Worm (Caenorhabditis elegans) whole organism, midembryonic: ENCODE results near the gene F59A6.3.

Experiments used
- T22C8.4 ChIP-seq: fragments of 200-800 bp; sonication (Bioruptor generic); IDR thresholded peaks from 2 replicates; pipeline ENCODE4 v1.3.6; 2022; ENCODE audit warnings: missing genetic modification characterization, missing compliant biosample characterization
- cog-1 ChIP-seq: sonication (generic microtip); optimal IDR thresholded peaks from 2 replicates; lab custom pipeline; 2016; ENCODE audit warnings: missing genetic modification characterization, missing compliant biosample characterization
- flt-1 ChIP-seq: fragments of 200-800 bp; sonication (Bioruptor generic); IDR thresholded peaks from 2 replicates; pipeline ENCODE4 v1.3.6; 2022; ENCODE audit warnings: missing genetic modification characterization, missing compliant biosample characterization
- klf-2 ChIP-seq: fragments of 200-800 bp; sonication (Bioruptor generic); conservative IDR thresholded peaks from 2 replicates; pipeline ENCODE4 v1.3.6; 2022; ENCODE audit warnings: missing genetic modification reagents, missing genetic modification characterization, missing compliant biosample characterization
- med-1 ChIP-seq: sonication (generic microtip); optimal IDR thresholded peaks from 2 replicates; lab custom pipeline; 2017; ENCODE audit warnings: missing genetic modification characterization, mild to moderate bottlenecking, missing compliant biosample characterization, antibody characterized with exemption, missing genetic modification reagents; ENCODE audit not compliant: insufficient read depth
- ref-1 ChIP-seq: fragments of 200-800 bp; sonication (Bioruptor generic); conservative IDR thresholded peaks from 2 replicates; pipeline ENCODE4 v1.3.6; 2022; ENCODE audit warnings: missing genetic modification reagents, missing genetic modification characterization, missing compliant biosample characterization
- tab-1 ChIP-seq: fragments of 200-800 bp; sonication (Bioruptor generic); IDR thresholded peaks from 2 replicates; pipeline ENCODE4 v1.3.6; 2022; ENCODE audit warnings: missing genetic modification characterization, missing compliant biosample characterization
- ztf-23 ChIP-seq: fragments of 200-800 bp; sonication (Bioruptor generic); IDR thresholded peaks from 2 replicates; pipeline ENCODE4 v1.3.6; 2022; ENCODE audit warnings: missing genetic modification reagents, missing genetic modification characterization, missing compliant biosample characterization
- ztf-29 ChIP-seq: fragments of 200-800 bp; sonication (Bioruptor generic); IDR thresholded peaks from 2 replicates; pipeline ENCODE4 v1.3.6; 2022; ENCODE audit warnings: missing genetic modification reagents, missing genetic modification characterization, missing compliant biosample characterization

Gene F59A6.3

ce11 chrII:4985961-4986503 lies 22.1 kb upstream of the F59A6.3 start:
- no peak for TF ChIP-seq klf-2 (GFP tag; lab: Robert Waterston, UW)
- TF ChIP-seq tab-1 (GFP tag; lab: Robert Waterston, UW) = no peak
- no peak for TF ChIP-seq med-1 (GFP tag; lab: Kevin White, UChicago)
- TF ChIP-seq ref-1 (GFP tag; lab: Robert Waterston, UW) = no peak
- TF ChIP-seq cog-1 (tag; lab: Kevin White, UChicago) = no peak

DNA sequence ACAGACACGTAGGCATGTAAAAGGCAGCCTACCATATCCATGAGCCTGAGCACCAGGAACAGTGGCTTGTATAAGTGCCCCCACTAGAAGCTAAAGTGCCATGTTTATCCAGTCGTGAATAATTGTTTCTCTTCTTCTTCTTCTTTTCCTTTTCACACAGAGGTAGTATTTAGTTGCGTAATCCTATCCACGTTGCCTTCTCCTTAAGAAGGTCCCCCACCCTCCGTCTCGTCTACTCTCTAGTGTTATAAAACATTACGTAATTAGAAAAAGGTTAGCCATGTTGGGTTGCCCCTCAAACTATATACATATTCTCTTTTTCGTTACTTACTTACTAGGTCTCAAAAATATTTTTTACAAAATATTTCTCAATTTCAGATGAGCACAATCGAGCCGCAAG lies 21.5 kb upstream of the F59A6.3 start:
- TF ChIP-seq klf-2 (GFP tag; lab: Robert Waterston, UW) (no peak), cog-1 (tag; lab: Kevin White, UChicago) (no peak), ztf-23 (no peak), T22C8.4 (GFP tag; lab: Robert Waterston, UW) (no peak), med-1 (GFP tag; lab: Kevin White, UChicago) (no peak), flt-1 (GFP tag; lab: Robert Waterston, UW) (no peak), ref-1 (GFP tag; lab: Robert Waterston, UW) (no peak), ztf-29 (GFP tag; lab: Robert Waterston, UW) (no peak), tab-1 (GFP tag; lab: Robert Waterston, UW) (no peak)

ce11 chrII:4987257-4987656 lies 20.9 kb upstream of the F59A6.3 start:
- no peak for TF ChIP-seq ztf-29 (GFP tag; lab: Robert Waterston, UW)
- no peak for TF ChIP-seq tab-1 (GFP tag; lab: Robert Waterston, UW)
- no peak for TF ChIP-seq T22C8.4 (GFP tag; lab: Robert Waterston, UW)
- no peak for TF ChIP-seq flt-1 (GFP tag; lab: Robert Waterston, UW)
- TF ChIP-seq ref-1 (GFP tag; lab: Robert Waterston, UW) = no peak
- no peak for TF ChIP-seq med-1 (GFP tag; lab: Kevin White, UChicago)
- no peak for TF ChIP-seq cog-1 (tag; lab: Kevin White, UChicago)
- TF ChIP-seq ztf-23 = no peak
- TF ChIP-seq klf-2 (GFP tag; lab: Robert Waterston, UW) = no peak

DNA sequence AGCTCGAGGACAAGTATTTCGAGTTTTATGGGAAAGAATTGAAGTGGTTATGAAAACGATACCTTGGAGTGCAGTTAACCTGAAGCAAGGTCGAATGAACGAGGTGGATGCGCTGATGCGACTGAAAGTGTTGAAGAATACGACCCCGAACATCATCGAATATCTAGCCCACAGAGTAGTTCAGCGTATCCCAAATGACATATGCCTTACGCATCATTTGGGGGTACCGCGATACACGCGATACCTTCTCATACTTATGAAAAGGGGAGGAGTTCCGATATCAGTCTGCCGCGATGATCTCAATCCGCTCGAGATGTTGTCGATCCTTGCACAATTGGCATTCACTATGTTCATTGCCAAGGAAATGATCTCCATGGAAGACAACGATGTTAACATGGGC lies 18.3 kb upstream of the F59A6.3 start, which contains the start of gene T27F7.12:
T27F7.12 (plus strand) TSS at position 301 of the 400 bp plus-strand sequence.
- TF ChIP-seq klf-2 (GFP tag; lab: Robert Waterston, UW) = no peak
- TF ChIP-seq tab-1 (GFP tag; lab: Robert Waterston, UW) = no peak
- no peak for TF ChIP-seq ztf-23
- TF ChIP-seq ztf-29 (GFP tag; lab: Robert Waterston, UW) = no peak
- no peak for TF ChIP-seq med-1 (GFP tag; lab: Kevin White, UChicago)
- TF ChIP-seq T22C8.4 (GFP tag; lab: Robert Waterston, UW) = no peak
- no peak for TF ChIP-seq flt-1 (GFP tag; lab: Robert Waterston, UW)
- no peak for TF ChIP-seq cog-1 (tag; lab: Kevin White, UChicago)
- no peak for TF ChIP-seq ref-1 (GFP tag; lab: Robert Waterston, UW)

DNA sequence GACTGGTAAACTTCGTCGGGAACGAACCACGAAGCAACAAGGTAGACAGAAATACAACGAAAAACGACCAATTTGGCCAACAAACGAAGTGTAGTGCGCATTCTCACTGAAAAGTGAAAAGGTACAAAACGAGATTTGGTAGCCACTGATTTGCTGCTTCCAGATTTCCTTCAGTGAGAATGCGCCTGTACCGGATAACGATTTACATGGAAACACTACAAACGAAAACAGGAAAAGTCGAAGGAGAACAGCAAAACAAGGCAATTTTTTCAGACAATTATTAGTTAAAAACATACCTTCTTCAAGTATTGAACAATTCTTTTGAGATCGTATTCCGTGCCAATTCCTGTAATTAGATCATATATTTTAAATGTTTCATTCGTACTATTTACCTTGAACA lies 15.2 kb upstream of the F59A6.3 start, which contains the start of gene pigb-1:
pigb-1 (minus strand) TSS at position 101 of the 400 bp plus-strand sequence.
- TF ChIP-seq tab-1 (GFP tag; lab: Robert Waterston, UW) (no peak), flt-1 (GFP tag; lab: Robert Waterston, UW) (no peak), med-1 (GFP tag; lab: Kevin White, UChicago) (no peak)

DNA sequence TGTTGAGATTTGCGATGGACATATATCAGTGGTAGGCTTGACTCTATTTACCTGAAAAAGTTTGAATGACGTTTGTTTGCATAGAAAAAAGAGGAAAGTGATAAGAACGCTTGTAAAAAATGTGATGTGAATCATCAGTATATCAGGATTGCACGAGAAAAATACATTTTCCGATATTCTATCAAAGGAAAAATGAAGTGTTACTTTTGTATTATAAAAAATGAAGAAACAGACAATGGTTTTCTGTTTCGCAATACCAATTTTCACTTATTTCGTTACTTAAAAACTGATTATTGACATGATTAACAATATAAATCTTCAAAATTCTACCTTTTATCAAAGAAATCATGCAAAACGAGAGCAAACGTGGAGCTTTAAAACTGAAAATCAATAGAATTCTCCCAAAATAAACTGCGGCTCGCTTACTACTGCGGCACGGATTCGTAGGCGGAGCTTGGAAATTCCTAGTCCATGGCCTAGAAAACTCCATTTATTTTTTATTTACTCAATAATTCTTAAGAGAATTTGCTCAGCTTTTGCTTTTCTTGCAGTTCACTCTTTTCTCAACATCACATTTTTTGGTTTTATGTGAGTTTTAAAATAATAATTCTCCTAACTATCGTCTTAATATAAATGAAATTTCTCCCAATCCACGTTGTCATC lies 14.5 kb upstream of the F59A6.3 start, which contains the start of the genes eif-1 and vps-24:
eif-1 (minus strand) TSS at position 51 of the 663 bp plus-strand sequence.
vps-24 (plus strand) TSS at position 469 of the 663 bp plus-strand sequence.
- no peak for TF ChIP-seq ztf-23
- no peak for TF ChIP-seq tab-1 (GFP tag; lab: Robert Waterston, UW)
- TF ChIP-seq T22C8.4 (GFP tag; lab: Robert Waterston, UW) = no peak
- TF ChIP-seq ztf-29 (GFP tag; lab: Robert Waterston, UW) = no peak
- no peak for TF ChIP-seq cog-1 (tag; lab: Kevin White, UChicago)
- no peak for TF ChIP-seq flt-1 (GFP tag; lab: Robert Waterston, UW)
- TF ChIP-seq med-1 (GFP tag; lab: Kevin White, UChicago) = no peak

ce11 chrII:4994939-4995338 lies 13.2 kb upstream of the F59A6.3 start, which contains the start of gene rnh-1.0:
rnh-1.0 (plus strand) TSS chrII:4995327.
- TF ChIP-seq ref-1 (GFP tag; lab: Robert Waterston, UW) (no peak), ztf-23 (no peak), tab-1 (GFP tag; lab: Robert Waterston, UW) (no peak), med-1 (GFP tag; lab: Kevin White, UChicago) (no peak), cog-1 (tag; lab: Kevin White, UChicago) (no peak), flt-1 (GFP tag; lab: Robert Waterston, UW) (no peak), T22C8.4 (GFP tag; lab: Robert Waterston, UW) (no peak), klf-2 (GFP tag; lab: Robert Waterston, UW) (no peak), ztf-29 (GFP tag; lab: Robert Waterston, UW) (no peak)

DNA sequence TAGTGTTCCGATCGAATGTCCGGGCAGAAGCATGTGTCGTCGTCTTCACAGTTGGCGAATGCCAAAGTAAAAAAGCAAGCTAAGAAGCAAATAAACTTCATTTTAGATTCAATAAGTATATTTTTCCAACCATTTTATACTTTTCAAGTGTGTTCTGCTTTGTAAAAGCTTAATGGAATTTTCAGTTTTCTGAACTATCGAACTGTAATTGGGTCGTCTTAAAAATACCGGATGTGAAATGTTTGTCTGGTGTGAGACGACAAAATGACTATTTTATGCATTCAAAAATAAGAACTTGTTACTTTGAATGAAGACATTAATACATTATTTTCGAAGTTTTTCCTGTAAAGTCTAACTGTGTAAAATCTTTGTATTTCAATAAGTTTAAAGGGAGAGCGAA lies 9.5 kb upstream of the F59A6.3 start, which contains the start of gene F59A6.11:
F59A6.11 (minus strand) TSS at position 101 of the 400 bp plus-strand sequence.
- TF ChIP-seq cog-1 (tag; lab: Kevin White, UChicago) (no peak), T22C8.4 (GFP tag; lab: Robert Waterston, UW) (no peak), ztf-23 (no peak), klf-2 (GFP tag; lab: Robert Waterston, UW) (no peak), med-1 (GFP tag; lab: Kevin White, UChicago) (no peak), ref-1 (GFP tag; lab: Robert Waterston, UW) (no peak), ztf-29 (GFP tag; lab: Robert Waterston, UW) (no peak), flt-1 (GFP tag; lab: Robert Waterston, UW) (no peak), tab-1 (GFP tag; lab: Robert Waterston, UW) (no peak)

DNA sequence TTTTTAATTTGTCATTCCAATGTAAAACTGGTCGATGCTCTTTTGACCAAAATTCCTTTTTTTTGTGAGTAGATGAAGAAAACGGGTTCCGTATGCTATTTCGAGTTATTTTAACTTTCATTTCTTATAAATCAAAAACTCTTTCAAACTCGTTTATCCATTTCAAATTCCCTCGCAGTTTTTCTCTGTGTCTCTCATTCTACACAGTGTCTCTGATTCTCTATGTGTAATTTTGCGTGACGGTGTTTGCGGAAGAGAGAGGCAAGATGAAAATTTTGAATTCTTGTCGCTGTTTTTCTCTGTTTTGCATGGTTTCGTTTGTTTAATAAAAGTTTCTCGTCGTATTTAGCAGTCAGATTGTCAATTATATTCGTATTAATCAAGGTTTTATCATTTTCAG lies 9.0 kb upstream of the F59A6.3 start, which contains the start of gene citk-2:
citk-2 (plus strand) TSS at position 399 of the 400 bp plus-strand sequence.
- TF ChIP-seq med-1 (GFP tag; lab: Kevin White, UChicago) (no peak), flt-1 (GFP tag; lab: Robert Waterston, UW) (no peak), klf-2 (GFP tag; lab: Robert Waterston, UW) (no peak), tab-1 (GFP tag; lab: Robert Waterston, UW) (no peak), ztf-29 (GFP tag; lab: Robert Waterston, UW) (no peak), ztf-23 (no peak), cog-1 (tag; lab: Kevin White, UChicago) (no peak), T22C8.4 (GFP tag; lab: Robert Waterston, UW) (no peak), ref-1 (GFP tag; lab: Robert Waterston, UW) (no peak)
